Worm (Caenorhabditis elegans) whole organism, L4 larva: ENCODE measurements around the gene tars-1.

Source experiments
- Y75B8A.6 ChIP-seq: fragments of 200-800 bp; sonication (Bioruptor generic); IDR thresholded peaks from 2 replicates; pipeline ENCODE4 v1.3.6; 2022; ENCODE audit warnings: missing genetic modification reagents, missing genetic modification characterization, missing compliant biosample characterization
- snpc-1.2 ChIP-seq: fragments of 200-800 bp; sonication (Bioruptor generic); IDR thresholded peaks from 2 replicates; pipeline ENCODE4 v1.3.6; 2022; ENCODE audit warnings: missing genetic modification reagents, missing genetic modification characterization, missing compliant biosample characterization
- snpc-4 ChIP-seq: fragments of 150-350 bp; optimal IDR thresholded peaks from 2 replicates; lab custom pipeline; 2014; ENCODE audit warnings: missing biosample characterization, missing genetic modification characterization
- ztf-11 ChIP-seq: fragments of 150-350 bp; optimal IDR thresholded peaks from 2 replicates; lab custom pipeline; 2014; ENCODE audit warnings: missing biosample characterization, missing genetic modification characterization

- TF ChIP-seq snpc-4 (tag; lab: Kevin White, UChicago), result no peak
- no peak for TF ChIP-seq ztf-11 (tag; lab: Kevin White, UChicago)
- no peak for TF ChIP-seq Y75B8A.6 (GFP tag; lab: Robert Waterston, UW)
- no peak for TF ChIP-seq snpc-1.2 (GFP tag; lab: Robert Waterston, UW)
These were observed 32.0 kb upstream of the tars-1 start for ce11 chrII:11727438-11727837.
